Worm (Caenorhabditis elegans) whole organism, L3 larva: ENCODE results near the gene W09C2.9.

Source experiments
- aly-2 ChIP-seq: fragments of 150-350 bp; optimal IDR thresholded peaks from 2 replicates; lab custom pipeline; 2014; ENCODE audit warnings: missing biosample characterization, missing genetic modification characterization
- ama-1 ChIP-seq: fragments of 150-350 bp; optimal IDR thresholded peaks from 2 replicates; lab custom pipeline; 2018
- ceh-9 ChIP-seq: sonication (generic microtip); optimal IDR thresholded peaks from 2 replicates; lab custom pipeline; 2018; ENCODE audit warnings: missing biosample characterization, missing genetic modification characterization
- fkh-10 ChIP-seq: sonication (generic microtip); optimal IDR thresholded peaks from 2 replicates; lab custom pipeline; 2017; ENCODE audit warnings: missing biosample characterization, missing genetic modification reagents, missing genetic modification characterization
- mdl-1 ChIP-seq: fragments of 150-350 bp; optimal IDR thresholded peaks from 2 replicates; lab custom pipeline; 2014; ENCODE audit warnings: missing biosample characterization, missing genetic modification characterization
- nhr-12 ChIP-seq: fragments of 150-350 bp; optimal IDR thresholded peaks from 2 replicates; lab custom pipeline; 2014; ENCODE audit warnings: missing biosample characterization, missing genetic modification characterization
- nhr-77 ChIP-seq: fragments of 150-350 bp; optimal IDR thresholded peaks from 2 replicates; lab custom pipeline; 2014; ENCODE audit warnings: missing biosample characterization, missing genetic modification characterization
- skn-1 ChIP-seq: fragments of 150-350 bp; optimal IDR thresholded peaks from 2 replicates; lab custom pipeline; 2014; ENCODE audit warnings: missing biosample characterization, missing genetic modification characterization
- snpc-4 ChIP-seq: fragments of 150-350 bp; optimal IDR thresholded peaks from 2 replicates; lab custom pipeline; 2014; ENCODE audit warnings: missing biosample characterization, missing genetic modification characterization

DNA sequence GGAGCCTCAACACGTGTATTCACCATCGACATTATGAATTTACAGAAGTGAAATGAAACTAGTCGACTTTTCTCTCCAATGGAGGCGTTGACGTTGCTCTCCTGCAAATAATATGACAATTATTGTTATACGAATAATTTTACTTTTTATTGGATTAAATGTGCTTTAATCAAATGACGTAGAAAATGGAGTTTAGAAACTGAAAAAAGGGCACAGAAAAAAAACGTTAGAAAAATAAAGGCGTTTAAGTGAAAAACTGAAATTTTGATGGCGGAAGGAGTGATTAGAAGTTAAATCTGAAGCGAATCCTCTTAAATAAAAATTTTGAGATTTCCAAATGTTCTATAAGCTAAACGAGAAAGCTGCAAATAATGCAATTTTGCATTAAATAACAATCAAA, 43.1 kb downstream of the W09C2.9 start, which contains the start of gene npr-2:
- TF ChIP-seq aly-2 (tag; lab: Kevin White, UChicago) (no peak), fkh-10 (GFP tag; lab: Kevin White, UChicago) (no peak), snpc-4 (no peak), mdl-1 (tag; lab: Kevin White, UChicago) (no peak), nhr-77 (tag; lab: Kevin White, UChicago) (no peak), skn-1 (tag; lab: Kevin White, UChicago) (no peak), ama-1 (lab: Kevin White, UChicago) (no peak), nhr-12 (no peak), ceh-9 (tag; lab: Kevin White, UChicago) (no peak)
